Worm (Caenorhabditis elegans) whole organism, early embryonic: ENCODE results near the gene ztf-8.

ENCODE experiments used
- F13C5.2 ChIP-seq: sonication (generic microtip); optimal IDR thresholded peaks from 2 replicates; lab custom pipeline; 2017; ENCODE audit warnings: mild to moderate bottlenecking, missing genetic modification characterization, inconsistent platforms, missing compliant biosample characterization
- aly-1 ChIP-seq: sonication (generic microtip); optimal IDR thresholded peaks from 2 replicates; lab custom pipeline; 2016; ENCODE audit warnings: missing genetic modification characterization, missing compliant biosample characterization
- hnd-1 ChIP-seq: sonication (generic microtip); optimal IDR thresholded peaks from 2 replicates; lab custom pipeline; 2016; ENCODE audit warnings: missing genetic modification characterization, missing compliant biosample characterization
- tbx-11 ChIP-seq: fragments of 200-800 bp; sonication (Bioruptor generic); IDR thresholded peaks from 2 replicates; pipeline ENCODE4 v1.3.6; 2022; ENCODE audit warnings: missing genetic modification characterization, missing compliant biosample characterization

The ztf-8 gene

DNA sequence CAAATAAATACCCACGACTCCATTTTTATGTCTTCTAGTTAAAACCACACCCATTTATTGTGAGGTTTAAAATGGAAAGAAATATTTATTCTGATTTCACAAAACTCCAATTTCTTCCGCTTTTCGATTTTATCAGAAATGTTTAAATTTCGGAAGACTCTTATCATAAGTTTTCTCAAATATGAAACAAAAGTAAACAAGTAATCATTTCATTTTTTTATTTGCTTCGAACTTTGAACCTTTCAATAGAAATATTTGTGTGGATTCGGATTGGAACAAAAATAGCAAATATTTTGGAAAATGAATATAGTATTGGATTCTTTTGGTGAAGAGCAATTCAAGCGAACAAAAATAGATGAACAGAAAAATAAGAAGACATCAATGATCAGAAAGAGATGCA is 51.5 kb downstream of the ztf-8 start:
- TF ChIP-seq F13C5.2 (tag; lab: Kevin White, UChicago) (no peak), tbx-11 (GFP tag; lab: Robert Waterston, UW) (no peak), hnd-1 (tag; lab: Kevin White, UChicago) (no peak), aly-1 (no peak)
